Worm (Caenorhabditis elegans): ENCODE data around the gene C46F11.4.

ce11 chrIII:3634158-3634557, 29.9 kb downstream of the C46F11.4 start:
- TF ChIP-seq lin-39 (tag; optimal IDR thresholded peaks at IDR 0.05) (no peak), T20F7.1 (GFP tag; optimal IDR thresholded peaks at IDR 0.05) (no peak), madf-9 (GFP tag; conservative IDR thresholded peaks at IDR 0.05) (no peak), nhr-76 (tag; optimal IDR thresholded peaks at IDR 0.05) (no peak), dmd-6 (GFP tag; IDR thresholded peaks at IDR 0.05) (no peak), dmd-8 (GFP tag; IDR thresholded peaks at IDR 0.05) (no peak), nhr-25 (tag; optimal IDR thresholded peaks at IDR 0.05; ENCODE audit: borderline replicate concordance, insufficient read depth) (no peak), ama-1 (optimal IDR thresholded peaks at IDR 0.05) (no peak), lin-15B (tag; optimal IDR thresholded peaks at IDR 0.05) (no peak), ces-1 (GFP tag; optimal IDR thresholded peaks at IDR 0.05) (no peak), F10B5.3 (tag; optimal IDR thresholded peaks at IDR 0.05) (no peak), F26F4.8 (GFP tag; conservative IDR thresholded peaks at IDR 0.05) (no peak)
